Worm (Caenorhabditis elegans): ENCODE measurements around the gene trap-2.
A peak's percentile ranks its signal among the peaks of the same experiment; 100 is the strongest.

Gene trap-2

ce11 chrX:785368-785767 is 17.5 kb upstream of the trap-2 start:
- TF ChIP-seq ceh-14 (tag; optimal IDR thresholded peaks at IDR 0.05) (no peak), ceh-45 (GFP tag; IDR thresholded peaks at IDR 0.05) (0 out of 2 replicates have a peak, but pooled peaks have one; percentile 13), sdc-2 (tag; optimal IDR thresholded peaks at IDR 0.05) (peak; percentile 97)

ce11 chrX:784853-785252 is 17.0 kb upstream of the trap-2 start, which contains the start of gene T04G9.6:
Gene T04G9.6 (minus strand): TSS chrX:784953.
- TF ChIP-seq lim-6 (tag; optimal IDR thresholded peaks at IDR 0.05) (no peak), pha-4 (tag; optimal IDR thresholded peaks at IDR 0.05) (no peak), ztf-16 (tag; optimal IDR thresholded peaks at IDR 0.05) (no peak), ceh-22 (tag; optimal IDR thresholded peaks at IDR 0.05) (no peak), nhr-11 (tag; optimal IDR thresholded peaks at IDR 0.05) (no peak)

ce11 chrX:780027-780426 is 12.2 kb upstream of the trap-2 start:
- TF ChIP-seq sdc-2 (tag; optimal IDR thresholded peaks at IDR 0.05) (no peak), mec-3 (tag; optimal IDR thresholded peaks at IDR 0.05; ENCODE audit: borderline replicate concordance) (no peak), pha-2 (tag; optimal IDR thresholded peaks at IDR 0.05) (no peak), hlh-8 (tag; optimal IDR thresholded peaks at IDR 0.05) (no peak), ama-1 (optimal IDR thresholded peaks at IDR 0.05) (no peak), ceh-9 (tag; optimal IDR thresholded peaks at IDR 0.05) (no peak), pros-1 (tag; optimal IDR thresholded peaks at IDR 0.05) (no peak), ref-2 (tag; optimal IDR thresholded peaks at IDR 0.05) (no peak), hlh-30 (tag; optimal IDR thresholded peaks at IDR 0.05; ENCODE audit: insufficient read depth) (no peak), npax-4 (tag; optimal IDR thresholded peaks at IDR 0.05) (no peak), hlh-13 (GFP tag; optimal IDR thresholded peaks at IDR 0.05) (no peak), Y22D7AL.16 (tag; optimal IDR thresholded peaks at IDR 0.05) (no peak), pqm-1 (tag; optimal IDR thresholded peaks at IDR 0.05) (no peak), ets-4 (tag; optimal IDR thresholded peaks at IDR 0.05) (no peak), ceh-34 (tag; optimal IDR thresholded peaks at IDR 0.05) (no peak), dmd-4 (tag; optimal IDR thresholded peaks at IDR 0.05; ENCODE audit: borderline replicate concordance) (no peak), ceh-18 (tag; optimal IDR thresholded peaks at IDR 0.05) (no peak), pag-3 (tag; optimal IDR thresholded peaks at IDR 0.05; ENCODE audit: borderline replicate concordance) (no peak), ceh-2 (tag; optimal IDR thresholded peaks at IDR 0.05) (no peak), ceh-24 (tag; optimal IDR thresholded peaks at IDR 0.05) (no peak)

ce11 chrX:779259-779658 is 11.4 kb upstream of the trap-2 start:
- TF ChIP-seq tbx-2 (tag; optimal IDR thresholded peaks at IDR 0.05) = no peak
- TF ChIP-seq che-1 (tag; optimal IDR thresholded peaks at IDR 0.05) = no peak
- no peak for TF ChIP-seq K09A11.1 (tag; optimal IDR thresholded peaks at IDR 0.05; ENCODE audit: insufficient read depth)
- TF ChIP-seq hlh-13 (GFP tag; optimal IDR thresholded peaks at IDR 0.05) = no peak
- TF ChIP-seq hlh-8 (tag; optimal IDR thresholded peaks at IDR 0.05) = no peak
- no peak for TF ChIP-seq pqm-1 (tag; optimal IDR thresholded peaks at IDR 0.05)
- no peak for TF ChIP-seq npax-4 (tag; optimal IDR thresholded peaks at IDR 0.05)
- no peak for TF ChIP-seq ceh-6 (GFP tag; optimal IDR thresholded peaks at IDR 0.05)
- TF ChIP-seq ama-1 (optimal IDR thresholded peaks at IDR 0.05) = no peak
- TF ChIP-seq mec-3 (tag; optimal IDR thresholded peaks at IDR 0.05; ENCODE audit: borderline replicate concordance) = no peak
- no peak for TF ChIP-seq nhr-11 (tag; optimal IDR thresholded peaks at IDR 0.05)
- TF ChIP-seq C38D4.7 (GFP tag; optimal IDR thresholded peaks at IDR 0.05) = no peak

ce11 chrX:777421-777820 is 9.6 kb upstream of the trap-2 start, which contains the start of gene nas-15:
Gene nas-15 (plus strand): TSS chrX:777721.
- TF ChIP-seq hlh-6 (tag; optimal IDR thresholded peaks at IDR 0.05) (no peak), ahr-1 (tag; optimal IDR thresholded peaks at IDR 0.05) (no peak), dmd-4 (tag; optimal IDR thresholded peaks at IDR 0.05; ENCODE audit: borderline replicate concordance) (no peak), unc-3 (GFP tag; conservative IDR thresholded peaks at IDR 0.05) (no peak), unc-3 (tag; optimal IDR thresholded peaks at IDR 0.05) (no peak), pqm-1 (tag; optimal IDR thresholded peaks at IDR 0.05) (no peak), elt-4 (tag; optimal IDR thresholded peaks at IDR 0.05) (no peak), unc-55 (GFP tag; optimal IDR thresholded peaks at IDR 0.05) (no peak), ceh-48 (tag; optimal IDR thresholded peaks at IDR 0.05) (no peak), elt-2 (tag; optimal IDR thresholded peaks at IDR 0.05) (no peak), ceh-9 (tag; optimal IDR thresholded peaks at IDR 0.05) (no peak), che-1 (tag; optimal IDR thresholded peaks at IDR 0.05) (no peak), tbx-7 (tag; optimal IDR thresholded peaks at IDR 0.05) (no peak), ztf-16 (tag; optimal IDR thresholded peaks at IDR 0.05) (no peak), C38D4.7 (GFP tag; optimal IDR thresholded peaks at IDR 0.05) (no peak), zip-5 (tag; optimal IDR thresholded peaks at IDR 0.05) (no peak)

Data from whole organism, late embryonic.